Worm (Caenorhabditis elegans) whole organism, L4 larva: ENCODE results near the gene srv-11.

Source experiments
- F26F4.8 ChIP-seq: fragments of 200-800 bp; sonication (Bioruptor generic); conservative IDR thresholded peaks from 2 replicates; pipeline ENCODE4 v1.3.6; 2022; ENCODE audit warnings: missing genetic modification characterization, missing compliant biosample characterization
- R02D3.7 ChIP-seq: fragments of 150-350 bp; sonication (generic microtip); optimal IDR thresholded peaks from 3 replicates; lab custom pipeline; 2014; ENCODE audit warnings: missing biosample characterization, missing genetic modification characterization
- Y105C5A.15 ChIP-seq: fragments of 200-800 bp; sonication (Bioruptor generic); IDR thresholded peaks from 2 replicates; pipeline ENCODE4 v1.3.6; 2022; ENCODE audit warnings: missing genetic modification characterization, missing compliant biosample characterization
- Y5F2A.4 ChIP-seq: fragments of 200-800 bp; sonication (Bioruptor generic); optimal IDR thresholded peaks from 2 replicates; lab custom pipeline; 2018; ENCODE audit warnings: mild to moderate bottlenecking, missing genetic modification characterization, missing compliant biosample characterization
- ceh-32 ChIP-seq: sonication (generic microtip); optimal IDR thresholded peaks from 2 replicates; lab custom pipeline; 2016; ENCODE audit warnings: mild to moderate bottlenecking, missing genetic modification characterization, missing compliant biosample characterization; ENCODE audit not compliant: poor library complexity
- daf-16 ChIP-seq, 3 experiments: sonication (generic microtip); optimal IDR thresholded peaks; 2 replicates each; lab custom pipeline; 2016 to 2017; ENCODE audit warnings: missing genetic modification characterization in 3 of 3, missing genetic modification reagents in 3 of 3, mild to moderate bottlenecking in 2 of 3, missing compliant biosample characterization in 2 of 3, missing biosample characterization in 1 of 3, moderate library complexity in 1 of 3
- hif-1 ChIP-seq, 2 experiments: sonication (generic microtip); optimal IDR thresholded peaks; 2 replicates each; lab custom pipeline; 2016 to 2017; ENCODE audit warnings: missing compliant biosample characterization in 2 of 2, missing genetic modification characterization in 2 of 2, missing genetic modification reagents in 2 of 2, missing genotype in 2 of 2, mild to moderate bottlenecking in 1 of 2
- hlh-11 ChIP-seq: fragments of 200-800 bp; sonication (Bioruptor generic); optimal IDR thresholded peaks from 2 replicates; lab custom pipeline; 2018; ENCODE audit warnings: mild to moderate bottlenecking, missing genetic modification characterization, missing compliant biosample characterization
- jun-1 ChIP-seq: fragments of 150-350 bp; optimal IDR thresholded peaks from 2 replicates; lab custom pipeline; 2014; ENCODE audit warnings: missing biosample characterization, missing genetic modification reagents, missing genetic modification characterization
- lin-13 ChIP-seq: fragments of 150-350 bp; optimal IDR thresholded peaks from 2 replicates; lab custom pipeline; 2014; ENCODE audit warnings: missing biosample characterization, missing genetic modification reagents, missing genetic modification characterization
- lir-3 ChIP-seq: sonication (generic microtip); optimal IDR thresholded peaks from 2 replicates; lab custom pipeline; 2016; ENCODE audit warnings: mild to moderate bottlenecking, missing genetic modification characterization, missing compliant biosample characterization
- mdl-1 ChIP-seq, 2 experiments: fragments of 150-350 bp in 1 of 2; sonication (generic microtip) in 1 of 2; optimal IDR thresholded peaks; 2 replicates each; lab custom pipeline; 2014 to 2017; ENCODE audit warnings: missing biosample characterization in 2 of 2, missing genetic modification characterization in 2 of 2
- mes-2 ChIP-seq: sonication (generic microtip); optimal IDR thresholded peaks from 2 replicates; lab custom pipeline; 2016; ENCODE audit warnings: missing genotype, mild to moderate bottlenecking, missing genetic modification characterization, missing compliant biosample characterization; ENCODE audit not compliant: poor library complexity, severe bottlenecking
- nhr-10 ChIP-seq: fragments of 150-350 bp; optimal IDR thresholded peaks from 2 replicates; lab custom pipeline; 2014; ENCODE audit warnings: missing biosample characterization, missing genetic modification characterization
- php-3 ChIP-seq: fragments of 200-800 bp; sonication (Bioruptor generic); IDR thresholded peaks from 2 replicates; pipeline ENCODE4 v1.3.6; 2022; ENCODE audit warnings: missing genetic modification reagents, missing genetic modification characterization, missing compliant biosample characterization
- saeg-2 ChIP-seq: fragments of 200-800 bp; sonication (Bioruptor generic); IDR thresholded peaks from 2 replicates; pipeline ENCODE4 v1.3.6; 2022; ENCODE audit warnings: missing genetic modification reagents, missing genetic modification characterization, missing compliant biosample characterization
- set-16 ChIP-seq: fragments of 200-800 bp; sonication (Bioruptor generic); IDR thresholded peaks from 2 replicates; pipeline ENCODE4 v1.3.6; 2022; ENCODE audit warnings: missing genetic modification reagents, missing genetic modification characterization, missing compliant biosample characterization
- snpc-4 ChIP-seq: fragments of 150-350 bp; optimal IDR thresholded peaks from 2 replicates; lab custom pipeline; 2014; ENCODE audit warnings: missing biosample characterization, missing genetic modification characterization
- unc-39 ChIP-seq: sonication (generic microtip); optimal IDR thresholded peaks from 2 replicates; lab custom pipeline; 2017; ENCODE audit warnings: missing biosample characterization, missing genetic modification characterization
- zfp-2 ChIP-seq: sonication (generic microtip); optimal IDR thresholded peaks from 2 replicates; lab custom pipeline; 2016; ENCODE audit warnings: mild to moderate bottlenecking, missing genetic modification characterization, missing compliant biosample characterization
- zip-2 ChIP-seq: fragments of 150-350 bp; optimal IDR thresholded peaks from 2 replicates; lab custom pipeline; 2014; ENCODE audit warnings: missing biosample characterization, missing genetic modification characterization
- ztf-11 ChIP-seq: fragments of 150-350 bp; optimal IDR thresholded peaks from 2 replicates; lab custom pipeline; 2014; ENCODE audit warnings: missing biosample characterization, missing genetic modification characterization
- ztf-7 ChIP-seq: fragments of 150-350 bp; optimal IDR thresholded peaks from 2 replicates; lab custom pipeline; 2014; ENCODE audit warnings: missing biosample characterization, missing genetic modification characterization

srv-11 gene

ce11 chrIV:16170606-16171033, 50.8 kb downstream of the srv-11 start, which contains the start of gene gln-3 (continued):
- TF ChIP-seq zip-2 (tag; lab: Kevin White, UChicago): no peak
- TF ChIP-seq daf-16 (GFP tag; optimal IDR thresholded peaks at IDR 0.05; lab: Kevin White, UChicago): peak in 1 of 2 experiments; percentile 20
- peak; percentile 78 for TF ChIP-seq daf-16 (tag; optimal IDR thresholded peaks at IDR 0.05; lab: Kevin White, UChicago)
- TF ChIP-seq mes-2 (tag; lab: Kevin White, UChicago): no peak
- no peak for TF ChIP-seq jun-1 (tag; lab: Kevin White, UChicago)
- TF ChIP-seq set-16 (GFP tag; lab: Robert Waterston, UW): no peak
- TF ChIP-seq R02D3.7 (tag; lab: Kevin White, UChicago): no peak
- TF ChIP-seq Y105C5A.15: no peak
- no peak for TF ChIP-seq hif-1 (tag; optimal IDR thresholded peaks at IDR 0.05; lab: Kevin White, UChicago)
- no peak for TF ChIP-seq ceh-32 (tag; lab: Kevin White, UChicago)
- TF ChIP-seq php-3 (GFP tag; lab: Robert Waterston, UW): peak; percentile 78
- TF ChIP-seq ztf-7 (tag; lab: Kevin White, UChicago): no peak
- TF ChIP-seq unc-39 (tag; lab: Kevin White, UChicago): no peak
- no peak for TF ChIP-seq F26F4.8 (GFP tag; lab: Robert Waterston, UW)
- TF ChIP-seq lin-13 (GFP tag; lab: Kevin White, UChicago): no peak
- TF ChIP-seq Y5F2A.4 (GFP tag; lab: Kevin White, UChicago): no peak
- TF ChIP-seq hlh-11 (tag; lab: Kevin White, UChicago): peak; percentile 85
- peak in 1 of 2 experiments; percentile 4 for TF ChIP-seq mdl-1 (tag; optimal IDR thresholded peaks at IDR 0.05; lab: Kevin White, UChicago)
- TF ChIP-seq ztf-11 (tag; lab: Kevin White, UChicago): no peak
- no peak for TF ChIP-seq saeg-2 (GFP tag; lab: Robert Waterston, UW)
- no peak for TF ChIP-seq snpc-4
- no peak for TF ChIP-seq lir-3 (tag; lab: Kevin White, UChicago)
- no peak for TF ChIP-seq nhr-10 (tag; lab: Kevin White, UChicago)
- TF ChIP-seq zfp-2 (tag; lab: Kevin White, UChicago): no peak
